Fruit fly (Drosophila melanogaster) whole organism, embryonic: ENCODE results near the gene CG15330.
A peak's percentile ranks its signal among the peaks of the same experiment; 100 is the strongest.

Source experiments
- ATbp ChIP-seq: fragments of 200-800 bp; sonication (Bioruptor generic); optimal IDR thresholded peaks from 2 replicates; lab custom pipeline; 2017; ENCODE audit warnings: missing biosample characterization, mild to moderate bottlenecking, missing genetic modification characterization, missing genetic modification reagents
- Abd-B ChIP-seq: fragments of 200-800 bp; sonication (Bioruptor generic); optimal IDR thresholded peaks from 2 replicates; lab custom pipeline; 2018; ENCODE audit warnings: missing biosample characterization, mild to moderate bottlenecking, missing genetic modification characterization, moderate library complexity
- Atf3 ChIP-seq: fragments of 200-800 bp; sonication (Bioruptor generic); optimal IDR thresholded peaks from 3 replicates; lab custom pipeline; 2016; ENCODE audit warnings: missing biosample characterization, missing genetic modification characterization
- B-H1 ChIP-seq: fragments of 200-800 bp; sonication (Bioruptor generic); IDR thresholded peaks from 3 replicates; pipeline ENCODE4 v1.3.6; 2022; ENCODE audit warnings: missing biosample characterization, missing genetic modification characterization
- CG10209 ChIP-seq: fragments of 200-800 bp; sonication (Bioruptor generic); optimal IDR thresholded peaks from 3 replicates; lab custom pipeline; 2017; ENCODE audit warnings: missing biosample characterization, mild to moderate bottlenecking, missing genetic modification characterization, missing genetic modification reagents
- CG12659 ChIP-seq: fragments of 200-800 bp; sonication (Bioruptor generic); optimal IDR thresholded peaks from 3 replicates; lab custom pipeline; 2017; ENCODE audit warnings: mild to moderate bottlenecking, missing biosample characterization, missing genetic modification reagents, missing genetic modification characterization
- CG15696 ChIP-seq: fragments of 200-800 bp; sonication (Bioruptor generic); optimal IDR thresholded peaks from 2 replicates; lab custom pipeline; 2019; ENCODE audit warnings: missing biosample characterization, mild to moderate bottlenecking, missing genetic modification characterization, moderate library complexity
- CG1603 ChIP-seq: fragments of 200-800 bp; sonication (Bioruptor generic); optimal IDR thresholded peaks from 2 replicates; lab custom pipeline; 2019; ENCODE audit warnings: missing biosample characterization, mild to moderate bottlenecking, missing genetic modification characterization, moderate library complexity
- CG1792 ChIP-seq: fragments of 200-800 bp; sonication (Bioruptor generic); optimal IDR thresholded peaks from 2 replicates; lab custom pipeline; 2016; ENCODE audit warnings: missing biosample characterization, missing genetic modification characterization
- CG18619 ChIP-seq: fragments of 200-800 bp; sonication (Bioruptor generic); optimal IDR thresholded peaks from 3 replicates; lab custom pipeline; 2017; ENCODE audit warnings: missing biosample characterization, mild to moderate bottlenecking, missing genetic modification characterization
- CG30020 ChIP-seq: fragments of 200-800 bp; optimal IDR thresholded peaks from 2 replicates; lab custom pipeline; 2019; ENCODE audit warnings: missing biosample characterization, mild to moderate bottlenecking, missing genetic modification characterization, moderate library complexity
- CG3163 ChIP-seq: fragments of 200-800 bp; sonication (Bioruptor generic); optimal IDR thresholded peaks from 3 replicates; lab custom pipeline; 2016; ENCODE audit warnings: missing biosample characterization, missing genetic modification characterization
- CG4328 ChIP-seq: fragments of 200-800 bp; sonication (Bioruptor generic); optimal IDR thresholded peaks from 3 replicates; lab custom pipeline; 2017; ENCODE audit warnings: missing biosample characterization, missing genetic modification reagents, missing genetic modification characterization
- CG4424 ChIP-seq: fragments of 200-800 bp; sonication (Bioruptor generic); optimal IDR thresholded peaks from 3 replicates; lab custom pipeline; 2016; ENCODE audit warnings: missing biosample characterization, missing genetic modification characterization
- CG6689 ChIP-seq: fragments of 200-800 bp; sonication (Bioruptor generic); IDR thresholded peaks from 2 replicates; pipeline ENCODE4 v1.3.6; 2022; ENCODE audit warnings: missing biosample characterization, missing genetic modification characterization
- CG7786 ChIP-seq: fragments of 200-800 bp; sonication (Bioruptor generic); optimal IDR thresholded peaks from 2 replicates; lab custom pipeline; 2016; ENCODE audit warnings: missing biosample characterization, missing genetic modification characterization
- CG7839 ChIP-seq: fragments of 200-800 bp; sonication (Bioruptor generic); optimal IDR thresholded peaks from 3 replicates; lab custom pipeline; 2018; ENCODE audit warnings: missing biosample characterization, mild to moderate bottlenecking, missing genetic modification characterization, moderate library complexity
- CG8388 ChIP-seq: fragments of 200-800 bp; sonication (Bioruptor generic); optimal IDR thresholded peaks from 2 replicates; lab custom pipeline; 2019; ENCODE audit warnings: missing biosample characterization, mild to moderate bottlenecking, missing genetic modification characterization, moderate library complexity
- CG8944 ChIP-seq: fragments of 200-800 bp; sonication (Bioruptor generic); optimal IDR thresholded peaks from 3 replicates; lab custom pipeline; 2016; ENCODE audit warnings: missing biosample characterization, missing genetic modification characterization
- CG9609 ChIP-seq: fragments of 200-800 bp; sonication (Bioruptor generic); optimal IDR thresholded peaks from 3 replicates; lab custom pipeline; 2016; ENCODE audit warnings: missing biosample characterization, missing genetic modification characterization
- CrebB ChIP-seq: fragments of 200-800 bp; sonication (Bioruptor generic); optimal IDR thresholded peaks from 3 replicates; lab custom pipeline; 2018; ENCODE audit warnings: missing biosample characterization, mild to moderate bottlenecking, missing genetic modification characterization
- Doc2 ChIP-seq: fragments of 200-800 bp; sonication (Bioruptor generic); IDR thresholded peaks from 2 replicates; pipeline ENCODE4 v1.3.6; 2022; ENCODE audit warnings: missing biosample characterization, missing genetic modification characterization
- E2f2 ChIP-seq: fragments of 200-800 bp; sonication (Bioruptor generic); IDR thresholded peaks from 2 replicates; pipeline ENCODE4 v1.3.6; 2022; ENCODE audit warnings: missing biosample characterization, missing genetic modification characterization
- Gsc ChIP-seq: fragments of 200-800 bp; sonication (Bioruptor generic); IDR thresholded peaks from 2 replicates; pipeline ENCODE4 v1.3.6; 2022; ENCODE audit warnings: missing biosample characterization, missing genetic modification characterization
- Med ChIP-seq: fragments of 200-800 bp; sonication (Bioruptor generic); peaks from one replicate; lab custom pipeline; 2016; ENCODE audit warnings: missing biosample characterization, missing genetic modification characterization, mild to moderate bottlenecking, inconsistent platforms, moderate library complexity
- Mes4 ChIP-seq: fragments of 200-800 bp; sonication (Bioruptor generic); optimal IDR thresholded peaks from 2 replicates; lab custom pipeline; 2016; ENCODE audit warnings: missing biosample characterization, missing genetic modification characterization
- NFAT ChIP-seq: fragments of 200-800 bp; sonication (Bioruptor generic); IDR thresholded peaks from 2 replicates; pipeline ENCODE4 v1.3.6; 2022; ENCODE audit warnings: missing biosample characterization, missing genetic modification characterization
- PHDP ChIP-seq: fragments of 200-800 bp; sonication (Bioruptor generic); optimal IDR thresholded peaks from 3 replicates; lab custom pipeline; 2018; ENCODE audit warnings: missing biosample characterization, mild to moderate bottlenecking, missing genetic modification characterization, moderate library complexity
- Ravus ChIP-seq: fragments of 200-800 bp; sonication (Bioruptor generic); IDR thresholded peaks from 2 replicates; pipeline ENCODE4 v1.3.6; 2022; ENCODE audit warnings: missing biosample characterization, missing genetic modification characterization
- Rfx ChIP-seq: fragments of 200-800 bp; sonication (Bioruptor generic); IDR thresholded peaks from 2 replicates; pipeline ENCODE4 v1.3.6; 2022; ENCODE audit warnings: missing biosample characterization, missing genetic modification characterization
- TFAM ChIP-seq: fragments of 200-800 bp; sonication (Bioruptor generic); optimal IDR thresholded peaks from 2 replicates; lab custom pipeline; 2017; ENCODE audit warnings: missing biosample characterization, missing genetic modification characterization, inconsistent platforms
- Taf1 ChIP-seq: fragments of 200-800 bp; sonication (Bioruptor generic); IDR thresholded peaks from 2 replicates; pipeline ENCODE4 v1.3.6; 2022; ENCODE audit warnings: missing biosample characterization, missing genetic modification characterization
- cas ChIP-seq: fragments of 200-800 bp; sonication (Bioruptor generic); IDR thresholded peaks from 2 replicates; pipeline ENCODE4 v1.3.6; 2022; ENCODE audit warnings: missing biosample characterization, missing genetic modification characterization
- dan ChIP-seq: fragments of 200-800 bp; sonication (Bioruptor generic); IDR thresholded peaks from 2 replicates; pipeline ENCODE4 v1.3.6; 2022; ENCODE audit warnings: missing biosample characterization, missing genetic modification characterization
- dati ChIP-seq: fragments of 200-800 bp; sonication (Bioruptor generic); IDR thresholded peaks from 2 replicates; pipeline ENCODE4 v1.3.6; 2022; ENCODE audit warnings: missing biosample characterization, missing genetic modification characterization
- en ChIP-seq: fragments of 200-800 bp; sonication (Bioruptor generic); optimal IDR thresholded peaks from 2 replicates; lab custom pipeline; 2016; ENCODE audit warnings: missing biosample characterization, missing genetic modification characterization
- fd3F ChIP-seq: fragments of 200-800 bp; sonication (Bioruptor generic); optimal IDR thresholded peaks from 2 replicates; lab custom pipeline; 2018; ENCODE audit warnings: missing biosample characterization, mild to moderate bottlenecking, missing genetic modification characterization, moderate library complexity
- gcm ChIP-seq: fragments of 200-800 bp; sonication (Bioruptor generic); optimal IDR thresholded peaks from 2 replicates; lab custom pipeline; 2019; ENCODE audit warnings: missing biosample characterization, mild to moderate bottlenecking, missing genetic modification characterization, moderate library complexity
- gfzf ChIP-seq: fragments of 200-800 bp; sonication (Bioruptor generic); optimal IDR thresholded peaks from 2 replicates; lab custom pipeline; 2016; ENCODE audit warnings: missing biosample characterization, mild to moderate bottlenecking, missing genetic modification characterization, moderate library complexity
- h ChIP-seq: fragments of >200 bp; optimal IDR thresholded peaks from 2 replicates; lab custom pipeline; 2017
- hkb ChIP-seq, 2 experiments: fragments of 200-800 bp in 1 of 2; fragments of >200 bp in 1 of 2; sonication (Bioruptor generic) in 1 of 2; IDR thresholded peaks in 1 of 2; optimal IDR thresholded peaks in 1 of 2; 2 replicates each; pipeline versions ENCODE4 v1.3.6 to Lab custom; 2017 to 2022; ENCODE audit warnings: missing biosample characterization in 1 of 2, missing genetic modification characterization in 1 of 2
- kay ChIP-seq: fragments of 200-800 bp; sonication (Bioruptor generic); optimal IDR thresholded peaks from 2 replicates; lab custom pipeline; 2016; ENCODE audit warnings: missing biosample characterization, missing genetic modification characterization
- lab ChIP-seq: fragments of 200-800 bp; sonication (Bioruptor generic); optimal IDR thresholded peaks from 3 replicates; lab custom pipeline; 2017; ENCODE audit warnings: missing biosample characterization, missing genetic modification characterization, mild to moderate bottlenecking, moderate library complexity, missing genetic modification reagents
- lilli ChIP-seq: fragments of 200-800 bp; sonication (Bioruptor generic); optimal IDR thresholded peaks from 3 replicates; lab custom pipeline; 2016; ENCODE audit warnings: missing biosample characterization, missing genetic modification characterization
- nau ChIP-seq: fragments of 200-800 bp; sonication (Bioruptor generic); optimal IDR thresholded peaks from 3 replicates; lab custom pipeline; 2017; ENCODE audit warnings: missing biosample characterization, mild to moderate bottlenecking, missing genetic modification characterization, missing genetic modification reagents
- sc ChIP-seq, 3 experiments: fragments of >200 bp in 2 of 3; fragments of 200-800 bp in 1 of 3; sonication (Bioruptor generic) in 1 of 3; optimal IDR thresholded peaks; 2 replicates in 2 of 3; 3 replicates in 1 of 3; lab custom pipeline; 2017; ENCODE audit warnings: mild to moderate bottlenecking in 1 of 3, missing biosample characterization in 1 of 3, missing genetic modification characterization in 1 of 3, missing genetic modification reagents in 1 of 3
- scrt ChIP-seq: fragments of 200-800 bp; sonication (Bioruptor generic); optimal IDR thresholded peaks from 2 replicates; lab custom pipeline; 2018; ENCODE audit warnings: missing biosample characterization, mild to moderate bottlenecking, missing genetic modification characterization, moderate library complexity
- slou ChIP-seq: fragments of 200-800 bp; sonication (Bioruptor generic); optimal IDR thresholded peaks from 3 replicates; lab custom pipeline; 2016; ENCODE audit warnings: missing biosample characterization, missing genetic modification characterization
- toy ChIP-seq: fragments of 200-800 bp; sonication (Bioruptor generic); IDR thresholded peaks from 2 replicates; pipeline ENCODE4 v1.3.6; 2022; ENCODE audit warnings: missing biosample characterization, missing genetic modification characterization
- tx ChIP-seq: fragments of 200-800 bp; sonication (Bioruptor generic); optimal IDR thresholded peaks from 2 replicates; lab custom pipeline; 2016; ENCODE audit warnings: missing biosample characterization, missing genetic modification characterization
- wor ChIP-seq: fragments of 200-800 bp; sonication (Bioruptor generic); IDR thresholded peaks from 2 replicates; pipeline ENCODE4 v1.3.6; 2022; ENCODE audit warnings: missing biosample characterization, missing genetic modification characterization

CG15330 gene

DNA sequence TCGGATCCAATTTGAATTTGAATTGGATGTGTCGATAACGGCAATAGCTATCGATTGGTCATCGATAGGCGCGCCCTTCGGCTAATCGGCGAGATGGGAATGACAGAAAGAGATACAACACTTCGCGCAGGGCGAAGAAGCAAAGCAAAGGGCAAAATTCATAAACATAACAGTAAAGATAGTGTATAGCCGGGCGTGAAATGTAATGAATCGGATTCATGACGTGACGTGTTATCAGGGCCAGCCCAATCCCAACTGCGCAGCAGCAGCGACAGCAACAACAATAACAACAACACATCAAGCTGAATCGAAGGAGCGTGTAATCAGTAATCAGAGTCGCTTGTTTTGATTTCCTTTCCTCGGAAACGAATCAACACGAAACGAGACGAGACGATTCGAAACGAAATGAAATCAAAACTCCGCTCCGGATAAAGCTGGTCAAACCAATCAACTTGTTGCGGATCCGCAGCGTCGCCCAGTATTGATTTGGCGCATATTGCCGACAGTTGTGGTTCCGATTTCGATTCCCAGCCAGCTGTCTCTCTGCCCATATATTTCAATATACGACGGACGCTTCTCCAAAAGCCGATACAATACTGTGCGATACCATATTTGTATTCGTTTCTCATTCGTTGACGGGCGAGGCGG is 43.8 kb upstream of the CG15330 start, which contains the start of gene snz (continued):
- TF ChIP-seq toy (GFP tag; lab: Robert Waterston, UW): no peak
- peak; percentile 55 for TF ChIP-seq Rfx (GFP tag; lab: Robert Waterston, UW)
- no peak for TF ChIP-seq TFAM (GFP tag; lab: Kevin White, UChicago)
- TF ChIP-seq CG9609 (GFP tag; lab: Kevin White, UChicago): no peak
- TF ChIP-seq CG6689 (GFP tag; lab: Robert Waterston, UW): no peak
- TF ChIP-seq gcm: no peak
- TF ChIP-seq CG7786 (GFP tag; lab: Kevin White, UChicago): no peak
- no peak for TF ChIP-seq Atf3 (GFP tag; lab: Kevin White, UChicago)
- no peak for TF ChIP-seq Gsc (GFP tag; lab: Robert Waterston, UW)
- no peak for TF ChIP-seq CG30020 (tag; lab: Kevin White, UChicago)
- no peak for TF ChIP-seq nau (GFP tag; lab: Kevin White, UChicago)
- no peak for TF ChIP-seq CG8388 (GFP tag; lab: Kevin White, UChicago)
- TF ChIP-seq CG4424 (GFP tag; lab: Kevin White, UChicago): no peak
- TF ChIP-seq CG15696 (tag; lab: Kevin White, UChicago): no peak
- TF ChIP-seq tx (GFP tag; lab: Kevin White, UChicago): no peak
- TF ChIP-seq lilli (GFP tag; lab: Kevin White, UChicago): no peak
- TF ChIP-seq ATbp (GFP tag; lab: Kevin White, UChicago): no peak
- no peak for TF ChIP-seq dan (GFP tag; lab: Robert Waterston, UW)
- TF ChIP-seq gfzf (GFP tag; lab: Kevin White, UChicago): peak; percentile 2
- no peak for TF ChIP-seq CG18619
- TF ChIP-seq kay (GFP tag; lab: Kevin White, UChicago): no peak
- no peak for TF ChIP-seq wor (GFP tag; lab: Robert Waterston, UW)
- TF ChIP-seq scrt: peak; percentile 87
- no peak for TF ChIP-seq Ravus
- peak; percentile 46 for TF ChIP-seq lab (GFP tag; lab: Kevin White, UChicago)
- TF ChIP-seq PHDP (tag; lab: Kevin White, UChicago): no peak
- no peak for TF ChIP-seq Taf1
- no peak for TF ChIP-seq dati (GFP tag; lab: Robert Waterston, UW)
- TF ChIP-seq CG8944 (GFP tag; lab: Kevin White, UChicago): no peak
- TF ChIP-seq sc (optimal IDR thresholded peaks at IDR 0.05; lab: Kevin White, UChicago): no peak
- TF ChIP-seq sc (GFP tag; optimal IDR thresholded peaks at IDR 0.05; lab: Kevin White, UChicago): no peak
- no peak for TF ChIP-seq CG1603 (tag; lab: Kevin White, UChicago)
- TF ChIP-seq CG7839 (tag; lab: Kevin White, UChicago): no peak
- TF ChIP-seq slou: no peak
- peak; percentile 83 for TF ChIP-seq E2f2
- TF ChIP-seq cas (GFP tag; lab: Robert Waterston, UW): no peak
- no peak for TF ChIP-seq hkb (optimal IDR thresholded peaks at IDR 0.05; lab: Kevin White, UChicago)
- TF ChIP-seq hkb (GFP tag; IDR thresholded peaks at IDR 0.05; lab: Robert Waterston, UW): no peak
- no peak for TF ChIP-seq CG10209 (GFP tag; lab: Kevin White, UChicago)
- TF ChIP-seq NFAT: no peak
- TF ChIP-seq en (GFP tag; lab: Kevin White, UChicago): no peak
- no peak for TF ChIP-seq Doc2 (GFP tag; lab: Robert Waterston, UW)
- TF ChIP-seq CG12659 (GFP tag; lab: Kevin White, UChicago): peak; percentile 31
- no peak for TF ChIP-seq CG3163 (GFP tag; lab: Kevin White, UChicago)
- no peak for TF ChIP-seq Abd-B (GFP tag; lab: Kevin White, UChicago)
- TF ChIP-seq CG1792 (GFP tag; lab: Kevin White, UChicago): no peak
- TF ChIP-seq h (lab: Kevin White, UChicago): no peak
- no peak for TF ChIP-seq CrebB
- TF ChIP-seq fd3F (GFP tag; lab: Kevin White, UChicago): no peak
- TF ChIP-seq Mes4 (GFP tag; lab: Kevin White, UChicago): no peak
- TF ChIP-seq Med (GFP tag; lab: Kevin White, UChicago): peak; percentile 71
- TF ChIP-seq B-H1 (GFP tag; lab: Robert Waterston, UW): no peak
- TF ChIP-seq CG4328 (GFP tag; lab: Kevin White, UChicago): no peak
